Worm (Caenorhabditis elegans): ENCODE results near the gene Y54F10BM.13.
A peak's percentile ranks its signal among the peaks of the same experiment; 100 is the strongest.

Y54F10BM.13 gene

ce11 chrIII:2308026-2308425, 22.9 kb downstream of the Y54F10BM.13 start, which contains the start of the genes fbxa-1 and Y54F10BM.20:
Gene fbxa-1, minus strand, starts transcription at chrIII:2308126.
Gene Y54F10BM.20, plus strand, starts transcription at chrIII:2308256.
- TF ChIP-seq let-526 (GFP tag; IDR thresholded peaks at IDR 0.05) (no peak), akir-1 (GFP tag; optimal IDR thresholded peaks at IDR 0.05) (no peak), madf-8 (GFP tag; conservative IDR thresholded peaks at IDR 0.05) (no peak), madf-3 (GFP tag; IDR thresholded peaks at IDR 0.05) (no peak), egl-44 (GFP tag; IDR thresholded peaks at IDR 0.05) (no peak), tbx-9 (tag; optimal IDR thresholded peaks at IDR 0.05; ENCODE audit: borderline replicate concordance) (no peak), efl-1 (GFP tag; optimal IDR thresholded peaks at IDR 0.05) (no peak), tlf-1 (GFP tag; optimal IDR thresholded peaks at IDR 0.05) (no peak), Y53F4B.3 (GFP tag; IDR thresholded peaks at IDR 0.05) (no peak)

ce11 chrIII:2304867-2305266, 26.0 kb downstream of the Y54F10BM.13 start, which contains the start of gene Y54F10BM.9:
Gene Y54F10BM.9, minus strand, starts transcription at chrIII:2304927.
- peak; percentile 89 for TF ChIP-seq aptf-2 (GFP tag; conservative IDR thresholded peaks at IDR 0.05)
- no peak for TF ChIP-seq unc-62 (GFP tag; optimal IDR thresholded peaks at IDR 0.05)
- no peak for TF ChIP-seq hmg-20 (GFP tag; IDR thresholded peaks at IDR 0.05)
- TF ChIP-seq F22D6.2 (tag; optimal IDR thresholded peaks at IDR 0.05) = no peak
- TF ChIP-seq ceh-91 (GFP tag; IDR thresholded peaks at IDR 0.05) = no peak
- no peak for TF ChIP-seq C17E4.6 (GFP tag; IDR thresholded peaks at IDR 0.05)
- TF ChIP-seq attf-6 (GFP tag; IDR thresholded peaks at IDR 0.05) = no peak
- TF ChIP-seq nhr-27 (tag; optimal IDR thresholded peaks at IDR 0.05) = no peak
- TF ChIP-seq lag-1 (GFP tag; IDR thresholded peaks at IDR 0.05) = no peak
- peak; percentile 18; the same call in 1 of the 2 replicates for TF ChIP-seq mcd-1 (GFP tag; IDR thresholded peaks at IDR 0.05)
- TF ChIP-seq lin-54 (GFP tag; optimal IDR thresholded peaks at IDR 0.05) = no peak
- TF ChIP-seq lsy-27 (tag; optimal IDR thresholded peaks at IDR 0.05; ENCODE audit: borderline replicate concordance, insufficient read depth) = no peak
- TF ChIP-seq F52B5.7 (tag; optimal IDR thresholded peaks at IDR 0.05) = no peak
- no peak for TF ChIP-seq let-607 (tag; optimal IDR thresholded peaks at IDR 0.05)
- TF ChIP-seq D2030.7 (GFP tag; IDR thresholded peaks at IDR 0.05) = no peak
- no peak for TF ChIP-seq ceh-40 (GFP tag; IDR thresholded peaks at IDR 0.05)
- TF ChIP-seq F39B2.1 (GFP tag; IDR thresholded peaks at IDR 0.05) = no peak
- TF ChIP-seq snpc-1.1 (tag; optimal IDR thresholded peaks at IDR 0.05; ENCODE audit: insufficient read depth) = no peak
- no peak for TF ChIP-seq tbx-9 (tag; optimal IDR thresholded peaks at IDR 0.05; ENCODE audit: borderline replicate concordance)
- TF ChIP-seq hlh-26 (GFP tag; conservative IDR thresholded peaks at IDR 0.05) = no peak
- peak; percentile 8 for TF ChIP-seq ceh-27 (GFP tag; optimal IDR thresholded peaks at IDR 0.05)
- no peak for TF ChIP-seq athp-1 (tag; optimal IDR thresholded peaks at IDR 0.05)
- no peak for TF ChIP-seq madf-10 (tag; optimal IDR thresholded peaks at IDR 0.05)
- peak; percentile 74; the same call in 1 of the 2 replicates for TF ChIP-seq hmg-1.2 (GFP tag; IDR thresholded peaks at IDR 0.05)
- no peak for TF ChIP-seq attf-3 (GFP tag; conservative IDR thresholded peaks at IDR 0.05)
- no peak for TF ChIP-seq rcor-1 (GFP tag; IDR thresholded peaks at IDR 0.05)
- no peak for TF ChIP-seq atf-7 (tag; optimal IDR thresholded peaks at IDR 0.05)
- no peak for TF ChIP-seq snpc-4 (GFP tag; optimal IDR thresholded peaks at IDR 0.05)
- no peak for TF ChIP-seq snpc-4 (tag; optimal IDR thresholded peaks at IDR 0.05)
- TF ChIP-seq madf-6 (GFP tag; IDR thresholded peaks at IDR 0.05) = peak; percentile 10; the same call in 1 of the 2 replicates
- peak; percentile 58; the same call in 1 of the 2 replicates for TF ChIP-seq lin-26 (GFP tag; IDR thresholded peaks at IDR 0.05)
- no peak for TF ChIP-seq lsl-1 (GFP tag; optimal IDR thresholded peaks at IDR 0.05)
- TF ChIP-seq F57C9.4 (tag; optimal IDR thresholded peaks at IDR 0.05) = no peak
